Worm (Caenorhabditis elegans): Measurements from ENCODE around the gene C05D9.4.

Gene C05D9.4

ce11 chrX:1107758-1108157, at the start of gene C05D9.4:
C05D9.4 (plus strand) TSS chrX:1108058.
- no peak for TF ChIP-seq ceh-2 (tag; optimal IDR thresholded peaks at IDR 0.05)
- TF ChIP-seq ttx-3 (tag; optimal IDR thresholded peaks at IDR 0.05), result no peak
- no peak for TF ChIP-seq unc-86 (tag; optimal IDR thresholded peaks at IDR 0.05)
- TF ChIP-seq npax-4 (tag; optimal IDR thresholded peaks at IDR 0.05), result no peak
- no peak for TF ChIP-seq gmeb-2 (tag; optimal IDR thresholded peaks at IDR 0.05)
- no peak for TF ChIP-seq pha-2 (tag; optimal IDR thresholded peaks at IDR 0.05)

- TF ChIP-seq pag-3 (tag; optimal IDR thresholded peaks at IDR 0.05; ENCODE audit: borderline replicate concordance) (no peak), ceh-14 (tag; optimal IDR thresholded peaks at IDR 0.05) (peak; percentile 64), unc-42 (tag; optimal IDR thresholded peaks at IDR 0.05) (peak; percentile 55), unc-55 (GFP tag; optimal IDR thresholded peaks at IDR 0.05) (peak; percentile 15)
Measured at ce11 chrX:1060705-1061104, 47.2 kb upstream of the C05D9.4 start.

ce11 chrX:1062403-1063073, 45.3 kb upstream of the C05D9.4 start, which contains the start of gene unc-1:
unc-1 (minus strand) TSS chrX:1062453.
- no peak for TF ChIP-seq ceh-45 (GFP tag; IDR thresholded peaks at IDR 0.05)
- TF ChIP-seq nhr-11 (tag; optimal IDR thresholded peaks at IDR 0.05), result no peak
- no peak for TF ChIP-seq ahr-1 (tag; optimal IDR thresholded peaks at IDR 0.05)
- TF ChIP-seq pros-1 (tag; optimal IDR thresholded peaks at IDR 0.05), result no peak
- TF ChIP-seq unc-42 (tag; optimal IDR thresholded peaks at IDR 0.05), result peak; percentile 94
- TF ChIP-seq pqm-1 (tag; optimal IDR thresholded peaks at IDR 0.05), result no peak
- TF ChIP-seq Y22D7AL.16 (tag; optimal IDR thresholded peaks at IDR 0.05), result no peak
- TF ChIP-seq ref-2 (tag; optimal IDR thresholded peaks at IDR 0.05), result peak; percentile 14
- TF ChIP-seq tbx-7 (tag; optimal IDR thresholded peaks at IDR 0.05), result no peak
- peak; percentile 20 for TF ChIP-seq ceh-14 (tag; optimal IDR thresholded peaks at IDR 0.05)
- no peak for TF ChIP-seq hlh-15 (tag; optimal IDR thresholded peaks at IDR 0.05)
- TF ChIP-seq ceh-31 (tag; optimal IDR thresholded peaks at IDR 0.05), result peak; percentile 43
- TF ChIP-seq madf-2 (tag; optimal IDR thresholded peaks at IDR 0.05), result no peak
- TF ChIP-seq tbx-2 (tag; optimal IDR thresholded peaks at IDR 0.05), result no peak
- TF ChIP-seq pat-9 (tag; optimal IDR thresholded peaks at IDR 0.05), result no peak
- no peak for TF ChIP-seq gmeb-2 (tag; optimal IDR thresholded peaks at IDR 0.05)

ce11 chrX:1064064-1064463, 43.8 kb upstream of the C05D9.4 start:
- peak; percentile 30 for TF ChIP-seq ceh-48 (tag; optimal IDR thresholded peaks at IDR 0.05)
- no peak for TF ChIP-seq Y22D7AL.16 (tag; optimal IDR thresholded peaks at IDR 0.05)
- no peak for TF ChIP-seq ref-2 (tag; optimal IDR thresholded peaks at IDR 0.05)
- TF ChIP-seq hlh-6 (tag; optimal IDR thresholded peaks at IDR 0.05), result no peak
- TF ChIP-seq dve-1 (tag; optimal IDR thresholded peaks at IDR 0.05), result no peak
- no peak for TF ChIP-seq pha-4 (tag; optimal IDR thresholded peaks at IDR 0.05)
- no peak for TF ChIP-seq ceh-24 (tag; optimal IDR thresholded peaks at IDR 0.05)
- TF ChIP-seq ama-1 (optimal IDR thresholded peaks at IDR 0.05), result no peak
- TF ChIP-seq K09A11.1 (tag; optimal IDR thresholded peaks at IDR 0.05; ENCODE audit: insufficient read depth), result no peak
- peak; percentile 74 for TF ChIP-seq rnt-1 (tag; optimal IDR thresholded peaks at IDR 0.05)
- no peak for TF ChIP-seq ceh-6 (GFP tag; optimal IDR thresholded peaks at IDR 0.05)
- TF ChIP-seq pax-1 (tag; optimal IDR thresholded peaks at IDR 0.05), result no peak
- TF ChIP-seq hlh-13 (GFP tag; optimal IDR thresholded peaks at IDR 0.05), result no peak
- peak; percentile 61 for TF ChIP-seq pros-1 (tag; optimal IDR thresholded peaks at IDR 0.05)
- no peak for TF ChIP-seq ceh-30 (tag; optimal IDR thresholded peaks at IDR 0.05)
- no peak for TF ChIP-seq nhr-11 (tag; optimal IDR thresholded peaks at IDR 0.05)
- TF ChIP-seq ceh-18 (tag; optimal IDR thresholded peaks at IDR 0.05), result peak; percentile 80
- TF ChIP-seq F13H6.1 (tag; optimal IDR thresholded peaks at IDR 0.05), result no peak
- TF ChIP-seq ttx-3 (tag; optimal IDR thresholded peaks at IDR 0.05), result no peak
- no peak for TF ChIP-seq ceh-9 (tag; optimal IDR thresholded peaks at IDR 0.05)
- no peak for TF ChIP-seq npax-4 (tag; optimal IDR thresholded peaks at IDR 0.05)
- TF ChIP-seq ahr-1 (tag; optimal IDR thresholded peaks at IDR 0.05), result no peak
- TF ChIP-seq hlh-30 (tag; optimal IDR thresholded peaks at IDR 0.05; ENCODE audit: insufficient read depth), result no peak
- no peak for TF ChIP-seq lin-11 (tag; optimal IDR thresholded peaks at IDR 0.05)
- TF ChIP-seq fax-1 (tag; optimal IDR thresholded peaks at IDR 0.05), result no peak
- TF ChIP-seq unc-55 (GFP tag; optimal IDR thresholded peaks at IDR 0.05), result peak; percentile 58
- TF ChIP-seq fkh-10 (GFP tag; optimal IDR thresholded peaks at IDR 0.05), result no peak
- TF ChIP-seq hlh-8 (tag; optimal IDR thresholded peaks at IDR 0.05), result peak; percentile 71
- TF ChIP-seq elt-4 (tag; optimal IDR thresholded peaks at IDR 0.05), result no peak
- peak; percentile 93 for TF ChIP-seq lim-6 (tag; optimal IDR thresholded peaks at IDR 0.05)
- no peak for TF ChIP-seq mec-3 (tag; optimal IDR thresholded peaks at IDR 0.05; ENCODE audit: borderline replicate concordance)
- peak; percentile 71 for TF ChIP-seq ceh-34 (tag; optimal IDR thresholded peaks at IDR 0.05)

All from whole organism, late embryonic.